Fruit fly (Drosophila melanogaster) whole organism, wandering third instar larva: ENCODE data around the gene Jon99Fii.

Experiments
- Dfd ChIP-seq: fragments of >200 bp; optimal IDR thresholded peaks from 2 replicates; lab custom pipeline; 2017; ENCODE audit warnings: missing biosample characterization, missing genetic modification characterization
- GATAd ChIP-seq: sonication (Bioruptor generic); optimal IDR thresholded peaks from 2 replicates; lab custom pipeline; 2016; ENCODE audit warnings: missing biosample characterization, missing genetic modification characterization
- Hnf4 ChIP-seq: fragments of 200-800 bp; sonication (Bioruptor generic); optimal IDR thresholded peaks from 2 replicates; lab custom pipeline; 2016; ENCODE audit warnings: missing biosample characterization, mild to moderate bottlenecking, missing genetic modification characterization
- Hr78 ChIP-seq: fragments of >200 bp; optimal IDR thresholded peaks from 2 replicates; lab custom pipeline; 2017; ENCODE audit warnings: missing biosample characterization, missing genetic modification characterization
- OdsH ChIP-seq: fragments of 200-800 bp; sonication (Bioruptor generic); optimal IDR thresholded peaks from 2 replicates; lab custom pipeline; 2016; ENCODE audit warnings: missing biosample characterization, mild to moderate bottlenecking, missing genetic modification characterization
- dmrt93B ChIP-seq: fragments of 200-800 bp; sonication (Bioruptor generic); optimal IDR thresholded peaks from 2 replicates; lab custom pipeline; 2018; ENCODE audit warnings: missing biosample characterization, mild to moderate bottlenecking, missing genetic modification characterization
- h ChIP-seq: fragments of 200-800 bp; sonication (Bioruptor generic); optimal IDR thresholded peaks from 3 replicates; lab custom pipeline; 2016; ENCODE audit warnings: missing biosample characterization, mild to moderate bottlenecking, missing genetic modification characterization
- lola ChIP-seq: fragments of >200 bp; optimal IDR thresholded peaks from 2 replicates; lab custom pipeline; 2017; ENCODE audit warnings: missing biosample characterization, missing genetic modification characterization
- pan ChIP-seq: fragments of >200 bp; optimal IDR thresholded peaks from 2 replicates; lab custom pipeline; 2017
- psq ChIP-seq: fragments of 200-800 bp; sonication (Bioruptor generic); optimal IDR thresholded peaks from 3 replicates; lab custom pipeline; 2017; ENCODE audit warnings: missing biosample characterization, mild to moderate bottlenecking, missing genetic modification characterization, moderate library complexity
- sv ChIP-seq: fragments of 200-800 bp; sonication (Bioruptor generic); optimal IDR thresholded peaks from 3 replicates; lab custom pipeline; 2016; ENCODE audit warnings: missing biosample characterization, missing genetic modification characterization
- tai ChIP-seq: sonication (Bioruptor generic); optimal IDR thresholded peaks from 2 replicates; lab custom pipeline; 2016; ENCODE audit warnings: missing biosample characterization, missing genetic modification characterization
- usp ChIP-seq: fragments of >200 bp; optimal IDR thresholded peaks from 2 replicates; lab custom pipeline; 2017; ENCODE audit warnings: missing biosample characterization, missing genetic modification characterization
- woc ChIP-seq: sonication (Bioruptor generic); optimal IDR thresholded peaks from 2 replicates; lab custom pipeline; 2016; ENCODE audit warnings: missing biosample characterization, mild to moderate bottlenecking, missing genetic modification characterization

DNA sequence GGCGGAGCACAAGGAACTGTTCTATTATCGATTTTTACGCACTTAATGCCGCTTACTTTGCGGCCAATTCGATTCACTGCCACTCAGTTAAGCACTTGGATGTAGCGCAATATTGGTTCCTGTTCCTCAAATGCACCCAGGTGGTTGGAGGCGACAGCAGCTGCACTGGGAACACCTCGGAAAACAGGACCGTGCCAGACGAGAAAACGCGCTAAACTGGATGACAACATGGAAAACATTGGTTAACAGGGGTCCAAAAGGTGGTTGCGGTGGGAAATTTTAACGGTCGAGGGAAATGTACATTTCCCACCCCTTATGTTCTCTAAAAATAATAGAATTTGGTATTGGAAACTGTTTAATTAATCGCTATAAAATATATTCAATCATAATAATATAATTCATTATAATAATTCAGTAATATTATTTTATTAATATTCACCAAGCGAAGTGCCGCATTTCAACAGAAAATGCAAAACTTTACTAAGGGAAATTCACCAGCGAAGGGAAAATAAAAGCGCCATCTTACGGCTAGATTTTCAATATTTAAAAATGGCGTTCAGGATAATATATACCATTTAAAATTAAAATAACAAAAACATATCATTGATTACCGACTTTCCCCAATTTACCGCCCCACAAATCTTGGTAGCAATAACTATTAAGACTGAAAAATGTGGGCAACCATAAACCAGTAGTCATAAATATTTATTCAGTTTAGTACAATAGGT lies 31.7 kb downstream of the Jon99Fii start, which contains the start of gene aralar1:
- TF ChIP-seq h (GFP tag; lab: Kevin White, UChicago) (no peak), GATAd (GFP tag; lab: Kevin White, UChicago) (no peak), pan (lab: Kevin White, UChicago) (no peak), woc (no peak), psq (GFP tag; lab: Kevin White, UChicago) (no peak), Hr78 (GFP tag; lab: Kevin White, UChicago) (no peak), tai (GFP tag; lab: Kevin White, UChicago) (no peak), dmrt93B (GFP tag; lab: Kevin White, UChicago) (no peak), Hnf4 (GFP tag; lab: Kevin White, UChicago) (no peak), usp (no peak), OdsH (no peak), lola (GFP tag; lab: Kevin White, UChicago) (no peak), Dfd (GFP tag; lab: Kevin White, UChicago) (no peak), sv (no peak)
